Fruit fly (Drosophila melanogaster): ENCODE results near the gene chif.

chif gene

DNA sequence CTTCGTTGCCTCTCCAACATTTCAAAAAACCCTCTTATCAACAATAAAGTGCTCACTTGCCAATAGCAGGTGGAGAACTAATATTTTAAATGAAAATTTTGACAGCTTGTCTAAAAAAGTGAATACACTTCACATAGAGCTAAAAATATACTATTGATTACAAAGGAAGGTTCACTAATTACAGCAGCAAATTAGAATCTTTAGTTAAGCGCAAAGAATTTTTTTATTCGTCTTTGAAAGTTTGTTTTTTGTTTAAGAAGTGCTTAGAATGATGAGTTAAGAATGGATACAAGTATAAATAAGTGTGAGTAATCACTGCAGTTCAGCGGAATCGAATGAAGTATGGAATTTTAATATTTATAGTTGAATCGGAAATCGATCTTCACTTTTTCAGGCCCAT lies 10.2 kb downstream of the chif start, which contains the start of gene CG44405:
Gene CG44405 (minus strand): TSS at position 101 of the 400 bp plus-strand sequence.
- TF ChIP-seq br (GFP tag; optimal IDR thresholded peaks at IDR 0.05) (no peak), Hr78 (GFP tag; optimal IDR thresholded peaks at IDR 0.05) (no peak), CG9705 (GFP tag; optimal IDR thresholded peaks at IDR 0.05) (no peak), HLH106 (tag; optimal IDR thresholded peaks at IDR 0.05) (no peak), pan (optimal IDR thresholded peaks at IDR 0.05) (no peak), Dfd (GFP tag; optimal IDR thresholded peaks at IDR 0.05) (no peak), Hr83 (GFP tag; optimal IDR thresholded peaks at IDR 0.05; ENCODE audit: poor library complexity, severe bottlenecking) (no peak), Jra (GFP tag; optimal IDR thresholded peaks at IDR 0.05) (no peak), rgr (GFP tag; optimal IDR thresholded peaks at IDR 0.05) (no peak), usp (GFP tag; optimal IDR thresholded peaks at IDR 0.05) (no peak), OdsH (GFP tag; optimal IDR thresholded peaks at IDR 0.05) (no peak), Hnf4 (GFP tag; optimal IDR thresholded peaks at IDR 0.05) (no peak), ey (GFP tag; optimal IDR thresholded peaks at IDR 0.05) (no peak), lola (GFP tag; optimal IDR thresholded peaks at IDR 0.05) (no peak), dmrt93B (GFP tag; optimal IDR thresholded peaks at IDR 0.05) (no peak)

DNA sequence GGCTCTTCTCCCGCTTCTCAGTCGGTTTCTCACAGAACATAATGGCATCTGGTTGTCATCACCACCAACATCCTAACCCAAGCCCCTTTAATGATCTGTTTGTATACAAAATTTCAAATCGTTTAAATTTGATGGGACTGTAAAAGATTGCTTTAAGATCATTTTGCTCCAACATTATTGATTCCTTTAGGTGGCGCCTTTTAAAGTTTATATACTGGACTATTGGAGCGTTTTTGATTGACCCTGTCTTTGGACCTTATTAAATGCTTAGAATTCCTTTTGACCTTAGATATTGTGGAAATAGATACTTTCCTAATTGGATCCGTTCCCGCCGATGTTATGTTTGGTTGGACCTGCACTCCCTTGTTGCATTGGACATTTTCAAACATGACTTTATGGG lies 12.2 kb downstream of the chif start, which contains the start of gene CG42266:
Gene CG42266 (minus strand): TSS at position 101 of the 400 bp plus-strand sequence.
- no peak for TF ChIP-seq sage (GFP tag; optimal IDR thresholded peaks at IDR 0.05)
- no peak for TF ChIP-seq jim (GFP tag; optimal IDR thresholded peaks at IDR 0.05)
- no peak for TF ChIP-seq Myc (optimal IDR thresholded peaks at IDR 0.05)
- TF ChIP-seq Hr78 (GFP tag; optimal IDR thresholded peaks at IDR 0.05): no peak
- no peak for TF ChIP-seq dmrt93B (GFP tag; optimal IDR thresholded peaks at IDR 0.05)
- TF ChIP-seq Vsx2 (GFP tag; optimal IDR thresholded peaks at IDR 0.05; ENCODE audit: partially characterized antibody): no peak
- no peak for TF ChIP-seq brk (GFP tag; optimal IDR thresholded peaks at IDR 0.05)
- TF ChIP-seq Jra (GFP tag; optimal IDR thresholded peaks at IDR 0.05): no peak
- TF ChIP-seq Dfd (GFP tag; optimal IDR thresholded peaks at IDR 0.05): no peak
- TF ChIP-seq N (GFP tag; optimal IDR thresholded peaks at IDR 0.05): no peak
- TF ChIP-seq Dif (GFP tag; optimal IDR thresholded peaks at IDR 0.05; ENCODE audit: partially characterized antibody): no peak
- TF ChIP-seq rgr (GFP tag; optimal IDR thresholded peaks at IDR 0.05): no peak
- no peak for TF ChIP-seq lola (GFP tag; optimal IDR thresholded peaks at IDR 0.05)
- TF ChIP-seq usp (GFP tag; optimal IDR thresholded peaks at IDR 0.05): no peak
- no peak for TF ChIP-seq Sp1 (GFP tag; optimal IDR thresholded peaks at IDR 0.05)
- no peak for TF ChIP-seq sv (GFP tag; optimal IDR thresholded peaks at IDR 0.05)
- TF ChIP-seq Mio (GFP tag; optimal IDR thresholded peaks at IDR 0.05): no peak
- no peak for TF ChIP-seq Hr83 (GFP tag; optimal IDR thresholded peaks at IDR 0.05; ENCODE audit: poor library complexity, severe bottlenecking)
- no peak for TF ChIP-seq tai (GFP tag; optimal IDR thresholded peaks at IDR 0.05)

DNA sequence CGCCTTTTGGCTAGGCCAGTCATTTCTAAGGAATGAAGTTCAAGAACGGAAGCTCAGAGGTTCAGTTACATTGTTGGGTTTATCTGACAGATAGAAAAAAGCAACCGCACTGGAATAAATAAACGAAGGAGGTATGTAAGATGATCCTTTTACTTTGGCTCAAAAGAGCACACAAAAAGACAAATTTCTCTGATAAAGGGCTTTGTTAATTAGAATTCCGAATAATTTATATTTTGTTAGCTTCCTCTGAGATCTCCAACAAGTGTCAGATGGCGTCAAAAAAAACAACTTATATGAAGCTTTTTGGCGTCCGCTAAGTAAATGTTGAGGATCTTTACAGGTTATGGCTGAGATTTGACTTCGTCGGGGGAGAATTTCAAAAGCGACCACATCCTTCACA lies 14.6 kb downstream of the chif start, which contains the start of gene CG31817:
Gene CG31817 (minus strand): TSS at position 101 of the 400 bp plus-strand sequence.
- TF ChIP-seq psq (GFP tag; optimal IDR thresholded peaks at IDR 0.05) (no peak), Hr78 (GFP tag; optimal IDR thresholded peaks at IDR 0.05) (no peak), brk (GFP tag; optimal IDR thresholded peaks at IDR 0.05) (no peak), foxo (GFP tag; optimal IDR thresholded peaks at IDR 0.05) (no peak), tai (GFP tag; optimal IDR thresholded peaks at IDR 0.05) (no peak), sage (GFP tag; optimal IDR thresholded peaks at IDR 0.05) (no peak), rgr (GFP tag; optimal IDR thresholded peaks at IDR 0.05) (no peak), GATAd (GFP tag; optimal IDR thresholded peaks at IDR 0.05) (no peak), HLH106 (tag; optimal IDR thresholded peaks at IDR 0.05) (no peak), OdsH (GFP tag; optimal IDR thresholded peaks at IDR 0.05) (no peak), Mio (GFP tag; optimal IDR thresholded peaks at IDR 0.05) (no peak), jim (GFP tag; optimal IDR thresholded peaks at IDR 0.05) (no peak), Dfd (GFP tag; optimal IDR thresholded peaks at IDR 0.05) (no peak), pan (optimal IDR thresholded peaks at IDR 0.05) (no peak), h (GFP tag; optimal IDR thresholded peaks at IDR 0.05) (no peak), CrebA (GFP tag; optimal IDR thresholded peaks at IDR 0.05; ENCODE audit: borderline replicate concordance) (no peak)

DNA sequence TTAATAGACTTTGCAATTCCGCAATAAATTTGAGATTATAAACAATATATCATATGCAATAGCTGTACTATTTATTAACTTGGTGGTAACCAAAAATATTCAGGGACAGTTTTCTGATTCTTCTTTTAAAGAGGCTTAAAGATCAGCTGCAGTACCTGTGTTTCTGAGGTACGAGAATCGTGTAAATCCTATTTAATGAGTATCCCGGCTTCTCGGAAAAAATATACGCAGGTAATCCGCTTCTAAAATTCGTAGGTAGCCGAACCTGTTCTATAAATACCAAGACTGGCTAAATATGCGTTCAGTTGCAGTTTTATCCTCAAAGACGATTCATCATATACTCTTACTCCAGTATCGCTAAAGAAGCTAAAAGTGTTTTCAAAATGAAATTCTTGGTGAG lies 22.8 kb downstream of the chif start, which contains the start of gene CG4440:
Gene CG4440 (plus strand): TSS at position 301 of the 400 bp plus-strand sequence.
- TF ChIP-seq Abd-B (GFP tag; optimal IDR thresholded peaks at IDR 0.05) (no peak), Rel (GFP tag; optimal IDR thresholded peaks at IDR 0.05) (no peak), Rel (tag; optimal IDR thresholded peaks at IDR 0.05) (no peak), dsf (GFP tag; optimal IDR thresholded peaks at IDR 0.05; ENCODE audit: borderline replicate concordance) (no peak), lola (GFP tag; optimal IDR thresholded peaks at IDR 0.05) (no peak)

Data from whole organism, wandering third instar larva.